Worm (Caenorhabditis elegans) whole organism, L1 larva: ENCODE results near the gene arr-1.

ENCODE experiments used
- C04F5.9 ChIP-seq: sonication (generic microtip); optimal IDR thresholded peaks from 2 replicates; lab custom pipeline; 2016; ENCODE audit warnings: missing genetic modification characterization, missing compliant biosample characterization
- C34B4.2 ChIP-seq: sonication (generic microtip); optimal IDR thresholded peaks from 2 replicates; lab custom pipeline; 2017; ENCODE audit warnings: mild to moderate bottlenecking, missing genetic modification characterization, missing compliant biosample characterization
- F16B12.6 ChIP-seq: fragments of 150-350 bp; optimal IDR thresholded peaks from 2 replicates; lab custom pipeline; 2014; ENCODE audit warnings: missing biosample characterization, missing genetic modification characterization
- Y116A8C.19 ChIP-seq: sonication (generic microtip); optimal IDR thresholded peaks from 2 replicates; lab custom pipeline; 2016; ENCODE audit warnings: missing compliant biosample characterization, missing genetic modification characterization, borderline replicate concordance
- alr-1 ChIP-seq: fragments of 200-800 bp; sonication (Bioruptor generic); optimal IDR thresholded peaks from 2 replicates; lab custom pipeline; 2018; ENCODE audit warnings: borderline replicate concordance, mild to moderate bottlenecking, missing genetic modification characterization, missing compliant biosample characterization
- aly-2 ChIP-seq: fragments of 150-350 bp; optimal IDR thresholded peaks from 2 replicates; lab custom pipeline; 2014; ENCODE audit warnings: missing biosample characterization, missing genetic modification characterization
- ama-1 ChIP-seq: fragments of 150-350 bp; optimal IDR thresholded peaks from 2 replicates; lab custom pipeline; 2014
- blmp-1 ChIP-seq: fragments of 150-350 bp; optimal IDR thresholded peaks from 2 replicates; lab custom pipeline; 2014; ENCODE audit warnings: missing biosample characterization, missing genetic modification characterization
- ceh-63 ChIP-seq: fragments of 200-800 bp; sonication (Bioruptor generic); optimal IDR thresholded peaks from 2 replicates; lab custom pipeline; 2018; ENCODE audit warnings: mild to moderate bottlenecking, missing genetic modification characterization, missing compliant biosample characterization
- ceh-82 ChIP-seq, 3 experiments: fragments of 150-350 bp in 1 of 3; sonication (generic microtip) in 2 of 3; optimal IDR thresholded peaks; 2 replicates each; lab custom pipeline; 2014 to 2017; ENCODE audit warnings: missing biosample characterization in 3 of 3, missing genetic modification characterization in 3 of 3
- ceh-88 ChIP-seq: fragments of 200-800 bp; sonication (Bioruptor generic); IDR thresholded peaks from 2 replicates; pipeline ENCODE4 v1.3.6; 2022; ENCODE audit warnings: missing genetic modification characterization, missing compliant biosample characterization
- dpl-1 ChIP-seq, 3 experiments: fragments of 150-350 bp in 2 of 3; sonication (generic microtip) in 1 of 3; optimal IDR thresholded peaks; 2 replicates each; lab custom pipeline; 2014 to 2017; ENCODE audit warnings: missing biosample characterization in 3 of 3, missing genetic modification characterization in 3 of 3, missing genetic modification reagents in 3 of 3
- efl-1 ChIP-seq, 4 experiments: fragments of 150-350 bp; optimal IDR thresholded peaks in 3 of 4; peaks in 1 of 4; 1 replicate in 1 of 4; 2 replicates in 3 of 4; lab custom pipeline; 2014; ENCODE audit warnings: missing biosample characterization in 2 of 4, missing genetic modification characterization in 2 of 4, missing genetic modification reagents in 2 of 4
- egl-13 ChIP-seq: sonication (generic microtip); optimal IDR thresholded peaks from 2 replicates; lab custom pipeline; 2016; ENCODE audit warnings: missing genotype, missing genetic modification reagents, missing genetic modification characterization, missing compliant biosample characterization
- elt-3 ChIP-seq, 6 experiments: fragments of 150-350 bp in 1 of 6; sonication (generic microtip); optimal IDR thresholded peaks; 2 replicates each; lab custom pipeline; 2017 to 2018; ENCODE audit warnings: missing biosample characterization in 6 of 6, missing genetic modification characterization in 6 of 6, inconsistent platforms in 1 of 6
- fkh-10 ChIP-seq: sonication (generic microtip); optimal IDR thresholded peaks from 2 replicates; lab custom pipeline; 2017; ENCODE audit warnings: missing biosample characterization, missing genetic modification reagents, missing genetic modification characterization
- fkh-4 ChIP-seq: sonication (generic microtip); optimal IDR thresholded peaks from 2 replicates; lab custom pipeline; 2016; ENCODE audit warnings: missing compliant biosample characterization, missing genetic modification characterization, borderline replicate concordance
- fkh-8 ChIP-seq: sonication (generic microtip); optimal IDR thresholded peaks from 2 replicates; lab custom pipeline; 2016; ENCODE audit warnings: mild to moderate bottlenecking, missing genetic modification characterization, missing compliant biosample characterization
- fos-1 ChIP-seq: fragments of 150-350 bp; optimal IDR thresholded peaks from 2 replicates; lab custom pipeline; 2014; ENCODE audit warnings: missing biosample characterization, missing genetic modification characterization
- grh-1 ChIP-seq: fragments of 200-800 bp; sonication (Bioruptor generic); IDR thresholded peaks from 2 replicates; pipeline ENCODE4 v1.3.6; 2022; ENCODE audit warnings: missing genetic modification reagents, missing genetic modification characterization, missing compliant biosample characterization
- hlh-17 ChIP-seq: fragments of 200-800 bp; sonication (Bioruptor generic); optimal IDR thresholded peaks from 2 replicates; lab custom pipeline; 2018; ENCODE audit warnings: missing genetic modification characterization, mild to moderate bottlenecking, missing compliant biosample characterization, moderate library complexity, borderline replicate concordance
- irx-1 ChIP-seq: sonication (generic microtip); optimal IDR thresholded peaks from 2 replicates; lab custom pipeline; 2016; ENCODE audit warnings: missing genetic modification characterization, missing compliant biosample characterization
- jun-1 ChIP-seq: fragments of 150-350 bp; optimal IDR thresholded peaks from 2 replicates; lab custom pipeline; 2014; ENCODE audit warnings: missing biosample characterization, missing genetic modification reagents, missing genetic modification characterization
- lin-13 ChIP-seq: fragments of 150-350 bp; optimal IDR thresholded peaks from 2 replicates; lab custom pipeline; 2014; ENCODE audit warnings: missing biosample characterization, missing genetic modification reagents, missing genetic modification characterization
- lin-14 ChIP-seq: fragments of 200-800 bp; sonication (Bioruptor generic); optimal IDR thresholded peaks from 2 replicates; lab custom pipeline; 2018; ENCODE audit warnings: mild to moderate bottlenecking, missing genetic modification characterization, moderate library complexity, missing compliant biosample characterization
- lin-35 ChIP-seq, 2 experiments: fragments of 150-350 bp; optimal IDR thresholded peaks; 2 replicates each; lab custom pipeline; 2014; ENCODE audit warnings: missing biosample characterization in 2 of 2, missing genetic modification characterization in 2 of 2, missing genetic modification reagents in 2 of 2
- lsy-2 ChIP-seq, 2 experiments: fragments of 150-350 bp; optimal IDR thresholded peaks; 2 replicates each; lab custom pipeline; 2014; ENCODE audit warnings: missing biosample characterization in 2 of 2, missing genetic modification characterization in 2 of 2
- mdl-1 ChIP-seq, 2 experiments: fragments of 150-350 bp; optimal IDR thresholded peaks; 2 replicates each; lab custom pipeline; 2014 to 2017; ENCODE audit warnings: missing biosample characterization in 2 of 2, missing genetic modification characterization in 2 of 2, inconsistent platforms in 1 of 2
- mep-1 ChIP-seq: fragments of 150-350 bp; optimal IDR thresholded peaks from 2 replicates; lab custom pipeline; 2014; ENCODE audit warnings: missing biosample characterization, missing genetic modification characterization
- nhr-237 ChIP-seq: fragments of 150-350 bp; optimal IDR thresholded peaks from 2 replicates; lab custom pipeline; 2014; ENCODE audit warnings: missing biosample characterization, missing genetic modification characterization
- nhr-47 ChIP-seq: sonication (generic microtip); optimal IDR thresholded peaks from 2 replicates; lab custom pipeline; 2016; ENCODE audit warnings: mild to moderate bottlenecking, missing genetic modification characterization, moderate library complexity, missing compliant biosample characterization
- nhr-71 ChIP-seq: sonication (generic microtip); optimal IDR thresholded peaks from 2 replicates; lab custom pipeline; 2016; ENCODE audit warnings: mild to moderate bottlenecking, missing genetic modification characterization, moderate library complexity, missing compliant biosample characterization
- nhr-84 ChIP-seq: sonication (generic microtip); optimal IDR thresholded peaks from 2 replicates; lab custom pipeline; 2017; ENCODE audit warnings: missing biosample characterization, missing genetic modification characterization
- nhr-85 ChIP-seq: sonication (generic microtip); peaks from one replicate; lab custom pipeline; 2016; ENCODE audit warnings: missing genetic modification characterization, inconsistent platforms, missing compliant biosample characterization
- rnt-1 ChIP-seq: sonication (generic microtip); optimal IDR thresholded peaks from 2 replicates; lab custom pipeline; 2016; ENCODE audit warnings: mild to moderate bottlenecking, missing genetic modification characterization, moderate library complexity, missing compliant biosample characterization
- skn-1 ChIP-seq: fragments of 150-350 bp; optimal IDR thresholded peaks from 2 replicates; lab custom pipeline; 2014; ENCODE audit warnings: missing biosample characterization, missing genetic modification characterization
- snu-23 ChIP-seq: sonication (generic microtip); optimal IDR thresholded peaks from 2 replicates; lab custom pipeline; 2016; ENCODE audit warnings: missing genetic modification characterization, missing compliant biosample characterization
- sptf-1 ChIP-seq: fragments of 150-350 bp; optimal IDR thresholded peaks from 2 replicates; lab custom pipeline; 2014; ENCODE audit warnings: missing biosample characterization, missing genetic modification characterization
- sup-37 ChIP-seq: fragments of 200-800 bp; sonication (Bioruptor generic); optimal IDR thresholded peaks from 2 replicates; lab custom pipeline; 2018; ENCODE audit warnings: mild to moderate bottlenecking, missing genetic modification characterization, missing compliant biosample characterization
- swsn-7 ChIP-seq: sonication (generic microtip); optimal IDR thresholded peaks from 2 replicates; lab custom pipeline; 2016; ENCODE audit warnings: missing genetic modification characterization, missing compliant biosample characterization
- tbx-2 ChIP-seq: sonication (generic microtip); optimal IDR thresholded peaks from 2 replicates; lab custom pipeline; 2016; ENCODE audit warnings: missing genetic modification characterization, missing compliant biosample characterization
- unc-130 ChIP-seq: fragments of 150-350 bp; optimal IDR thresholded peaks from 2 replicates; lab custom pipeline; 2017; ENCODE audit warnings: missing biosample characterization, missing genetic modification characterization, inconsistent platforms
- unc-98 ChIP-seq: fragments of 200-800 bp; sonication (Bioruptor generic); IDR thresholded peaks from 2 replicates; pipeline ENCODE4 v1.3.6; 2022; ENCODE audit warnings: missing genetic modification characterization, missing compliant biosample characterization
- ztf-11 ChIP-seq, 2 experiments: sonication (generic microtip); optimal IDR thresholded peaks; 2 replicates each; lab custom pipeline; 2016 to 2017; ENCODE audit warnings: missing genetic modification characterization in 2 of 2, missing biosample characterization in 1 of 2, missing compliant biosample characterization in 1 of 2

arr-1 gene

ce11 chrX:954499-955061 lies 4.0 kb downstream of the arr-1 start, which contains the start of gene apm-3:
Gene apm-3, plus strand, starts transcription at chrX:954975.
- no peak for TF ChIP-seq nhr-85 (tag; lab: Kevin White, UChicago)
- TF ChIP-seq irx-1: no peak
- TF ChIP-seq alr-1 (tag; lab: Kevin White, UChicago): no peak
- peak in 1 of 6 experiments; percentile 20 for TF ChIP-seq elt-3 (tag; optimal IDR thresholded peaks at IDR 0.05; lab: Kevin White, UChicago)
- peak; percentile 8 for TF ChIP-seq jun-1 (tag; lab: Kevin White, UChicago)
- no peak for TF ChIP-seq mdl-1 (tag; optimal IDR thresholded peaks at IDR 0.05; lab: Kevin White, UChicago)
- peak; percentile 33 for TF ChIP-seq mep-1 (tag; lab: Kevin White, UChicago)
- peak; percentile 47 for TF ChIP-seq unc-130 (tag; lab: Kevin White, UChicago)
- peak; percentile 19 to 41 for TF ChIP-seq lin-35 (GFP tag; optimal IDR thresholded peaks at IDR 0.05; lab: Kevin White, UChicago)
- peak; percentile 77 for TF ChIP-seq lin-14
- peak; percentile 49 for TF ChIP-seq snu-23 (GFP tag; lab: Kevin White, UChicago)
- TF ChIP-seq efl-1 (optimal IDR thresholded peaks at IDR 0.05; lab: Kevin White, UChicago): peak in 1 of 2 experiments; percentile 11
- TF ChIP-seq efl-1 (GFP tag; optimal IDR thresholded peaks at IDR 0.05 in 1 of 2; lab: Kevin White, UChicago): peak in 1 of 2 experiments; percentile 91
- no peak for TF ChIP-seq ceh-63
- peak; percentile 21 for TF ChIP-seq rnt-1 (tag; lab: Kevin White, UChicago)
- no peak for TF ChIP-seq ceh-88 (GFP tag; lab: Robert Waterston, UW)
- peak; percentile 17 for TF ChIP-seq swsn-7 (tag; lab: Kevin White, UChicago)
- TF ChIP-seq F16B12.6 (tag; lab: Kevin White, UChicago): peak; percentile 22
- peak in 1 of 3 experiments; percentile 31 for TF ChIP-seq dpl-1 (GFP tag; optimal IDR thresholded peaks at IDR 0.05; lab: Kevin White, UChicago)
- peak in 2 of 3 experiments; percentile 10 to 40 for TF ChIP-seq ceh-82 (tag; optimal IDR thresholded peaks at IDR 0.05; lab: Kevin White, UChicago)
- TF ChIP-seq tbx-2: peak; percentile 10
- TF ChIP-seq fkh-10: no peak
- TF ChIP-seq blmp-1 (tag; lab: Kevin White, UChicago): peak; percentile 38
- peak; percentile 44 for TF ChIP-seq nhr-47 (tag; lab: Kevin White, UChicago)
- peak; percentile 16 for TF ChIP-seq lin-13 (GFP tag; lab: Kevin White, UChicago)
- TF ChIP-seq lsy-2 (tag; optimal IDR thresholded peaks at IDR 0.05; lab: Kevin White, UChicago): peak; percentile 20 to 49
- TF ChIP-seq nhr-71: peak; percentile 9

DNA sequence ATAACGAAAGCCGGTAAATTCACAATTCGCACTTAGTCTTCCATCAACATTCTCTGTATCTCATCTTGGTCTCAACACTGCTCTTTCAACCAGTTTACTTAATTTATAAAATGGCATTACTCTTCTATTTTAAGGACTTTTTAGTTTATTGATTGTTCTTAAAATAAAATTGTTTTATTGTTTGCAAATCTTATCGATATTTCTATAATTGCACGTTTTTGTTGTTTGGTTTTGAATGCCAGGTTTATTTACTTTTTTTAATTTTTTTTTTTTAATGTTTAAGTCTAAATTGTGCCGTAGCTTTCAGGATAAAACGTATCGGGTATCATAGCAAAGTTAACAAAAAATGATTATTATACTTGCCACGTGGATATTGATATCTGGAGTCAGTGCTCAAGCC lies 7.0 kb downstream of the arr-1 start, which contains the start of gene chil-10:
Gene chil-10, plus strand, starts transcription at position 301 of the 400 bp plus-strand sequence.
- TF ChIP-seq nhr-71: no peak
- TF ChIP-seq fkh-4: no peak
- TF ChIP-seq fkh-8 (tag; lab: Kevin White, UChicago): no peak
- no peak for TF ChIP-seq egl-13 (tag; lab: Kevin White, UChicago)
- TF ChIP-seq C34B4.2: no peak
- TF ChIP-seq jun-1 (tag; lab: Kevin White, UChicago): no peak
- no peak for TF ChIP-seq aly-2 (tag; lab: Kevin White, UChicago)
- TF ChIP-seq hlh-17 (GFP tag; lab: Kevin White, UChicago): no peak
- no peak for TF ChIP-seq skn-1
- TF ChIP-seq ztf-11 (tag; optimal IDR thresholded peaks at IDR 0.05; lab: Kevin White, UChicago): no peak
- no peak for TF ChIP-seq grh-1 (GFP tag; lab: Robert Waterston, UW)
- no peak for TF ChIP-seq unc-98 (GFP tag; lab: Robert Waterston, UW)
- TF ChIP-seq mep-1 (tag; lab: Kevin White, UChicago): no peak
- TF ChIP-seq Y116A8C.19 (tag; lab: Kevin White, UChicago): no peak
- TF ChIP-seq, all 84 proteins: peak for 0

DNA sequence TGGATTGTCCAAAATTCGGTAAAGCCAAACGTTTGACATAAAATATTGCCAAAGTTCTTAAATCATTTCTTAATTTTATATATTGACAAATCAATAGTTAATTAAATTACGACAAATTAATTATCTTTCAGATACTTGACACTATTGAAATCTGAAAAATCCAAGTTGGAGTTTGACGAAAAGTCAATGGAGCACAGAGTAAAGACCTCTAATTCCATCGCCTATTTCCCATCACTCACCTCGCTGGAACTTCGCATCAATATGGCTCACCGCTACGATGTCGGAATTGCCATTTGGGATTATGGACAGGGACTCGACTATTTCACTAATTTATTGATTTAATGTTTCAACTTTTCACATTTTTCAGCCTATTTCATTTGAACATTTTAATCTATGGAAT lies 9.6 kb downstream of the arr-1 start:
- no peak for TF ChIP-seq ama-1 (lab: Kevin White, UChicago)
- no peak for TF ChIP-seq sup-37
- TF ChIP-seq nhr-237 (tag; lab: Kevin White, UChicago): no peak
- no peak for TF ChIP-seq sptf-1 (tag; lab: Kevin White, UChicago)
- no peak for TF ChIP-seq rnt-1 (tag; lab: Kevin White, UChicago)
- TF ChIP-seq C04F5.9: no peak
- no peak for TF ChIP-seq nhr-71
- no peak for TF ChIP-seq nhr-84 (tag; lab: Kevin White, UChicago)
- TF ChIP-seq fkh-8 (tag; lab: Kevin White, UChicago): no peak
- no peak for TF ChIP-seq fos-1 (tag; lab: Kevin White, UChicago)
- no peak for TF ChIP-seq egl-13 (tag; lab: Kevin White, UChicago)
- no peak for TF ChIP-seq unc-130 (tag; lab: Kevin White, UChicago)
